Fruit fly (Drosophila melanogaster): Measurements from ENCODE around the gene CG7512.

DNA sequence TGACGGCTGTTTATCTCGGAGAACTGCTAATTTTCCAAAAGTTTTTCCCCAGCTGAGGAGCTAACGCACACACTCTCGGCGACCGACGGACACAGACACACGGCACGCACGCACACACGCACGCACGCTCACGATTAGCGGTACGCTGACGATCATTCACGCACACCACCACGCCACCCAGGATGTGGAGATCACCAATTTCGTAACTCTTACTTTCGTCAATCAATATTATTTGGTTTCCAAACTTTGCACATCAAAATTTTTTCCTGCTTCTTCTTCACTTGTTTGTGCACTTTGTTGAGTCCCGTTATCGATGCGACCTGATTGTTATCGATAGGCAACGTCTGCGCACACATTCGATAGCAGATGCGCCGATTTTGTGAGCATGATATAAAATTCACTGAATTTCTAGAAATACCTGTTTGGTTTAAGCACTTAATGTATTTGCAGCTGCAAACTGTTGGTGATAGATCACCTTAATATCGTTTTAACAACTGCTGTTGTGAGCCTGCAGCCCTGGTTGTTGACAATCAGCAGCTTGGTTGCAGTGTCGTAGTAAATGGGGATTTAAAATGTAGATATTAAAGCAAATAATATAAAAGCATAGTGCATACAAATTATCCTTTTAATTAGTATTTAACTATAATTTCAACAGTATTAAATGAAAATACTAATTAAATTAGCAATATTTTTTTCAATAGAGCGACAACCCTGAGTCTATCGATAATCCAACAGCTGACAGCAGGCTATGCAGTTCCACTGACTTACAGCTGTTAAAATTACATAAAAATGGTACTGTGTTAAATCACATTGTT lies 48.6 kb downstream of the CG7512 start, which contains the start of the genes CG7394 and Mob2:
- TF ChIP-seq psq (optimal IDR thresholded peaks at IDR 0.05) (no peak), Sin3A (optimal IDR thresholded peaks at IDR 0.05) (no peak), Myc (optimal IDR thresholded peaks at IDR 0.05) (no peak)

Measured in Kc167 (cell line).